Fruit fly (Drosophila melanogaster): Measurements from ENCODE around the gene Jhbp14.

dm6 chr2L:13229388-13229882 is 6.9 kb upstream of the Jhbp14 start, which contains the start of gene CG16815:
- TF ChIP-seq CG6854 (GFP tag; optimal IDR thresholded peaks at IDR 0.05): no peak
- no peak for TF ChIP-seq Eip75B (GFP tag; optimal IDR thresholded peaks at IDR 0.05)
- no peak for TF ChIP-seq net (GFP tag; optimal IDR thresholded peaks at IDR 0.05)

All from whole organism, prepupa.